Fruit fly (Drosophila melanogaster) whole organism, embryonic: ENCODE measurements around the gene Zasp66.

Source experiments
- Abd-B ChIP-seq: fragments of 200-800 bp; sonication (Bioruptor generic); optimal IDR thresholded peaks from 2 replicates; lab custom pipeline; 2018; ENCODE audit warnings: missing biosample characterization, mild to moderate bottlenecking, missing genetic modification characterization, moderate library complexity
- Adf1 ChIP-seq: fragments of 200-800 bp; sonication (Bioruptor generic); IDR thresholded peaks from 2 replicates; pipeline ENCODE4 v1.3.6; 2022; ENCODE audit warnings: missing biosample characterization, missing genetic modification characterization
- B-H2 ChIP-seq: fragments of 200-800 bp; sonication (Bioruptor generic); optimal IDR thresholded peaks from 2 replicates; lab custom pipeline; 2018; ENCODE audit warnings: missing biosample characterization, mild to moderate bottlenecking, missing genetic modification characterization
- CG10565 ChIP-seq: fragments of 200-800 bp; sonication (Bioruptor generic); optimal IDR thresholded peaks from 3 replicates; lab custom pipeline; 2016; ENCODE audit warnings: missing biosample characterization, mild to moderate bottlenecking, missing genetic modification characterization
- CG10959 ChIP-seq: fragments of 200-800 bp; sonication (Bioruptor generic); IDR thresholded peaks from 2 replicates; pipeline ENCODE4 v1.3.6; 2022; ENCODE audit warnings: missing biosample characterization, missing genetic modification characterization
- CG12155 ChIP-seq: fragments of 200-800 bp; sonication (Bioruptor generic); optimal IDR thresholded peaks from 3 replicates; lab custom pipeline; 2016; ENCODE audit warnings: missing biosample characterization, missing genetic modification characterization
- CG13123 ChIP-seq: fragments of 200-800 bp; sonication (Bioruptor generic); optimal IDR thresholded peaks from 2 replicates; lab custom pipeline; 2016; ENCODE audit warnings: missing biosample characterization, missing genetic modification characterization
- CG13424 ChIP-seq: fragments of 200-800 bp; sonication (Bioruptor generic); optimal IDR thresholded peaks from 2 replicates; lab custom pipeline; 2019; ENCODE audit warnings: missing biosample characterization, mild to moderate bottlenecking, missing genetic modification characterization, moderate library complexity
- CG14014 ChIP-seq: fragments of 200-800 bp; sonication (Bioruptor generic); IDR thresholded peaks from 2 replicates; pipeline ENCODE4 v1.3.6; 2022; ENCODE audit warnings: missing biosample characterization, missing genetic modification characterization
- CG14667 ChIP-seq: fragments of 200-800 bp; sonication (Bioruptor generic); IDR thresholded peaks from 2 replicates; pipeline ENCODE4 v1.3.6; 2022; ENCODE audit warnings: missing biosample characterization, missing genetic modification characterization
- CG14965 ChIP-seq: fragments of 200-800 bp; sonication (Bioruptor generic); optimal IDR thresholded peaks from 2 replicates; lab custom pipeline; 2016; ENCODE audit warnings: missing biosample characterization, missing genetic modification characterization, borderline replicate concordance
- CG17328 ChIP-seq: fragments of 200-800 bp; sonication (Bioruptor generic); IDR thresholded peaks from 2 replicates; pipeline ENCODE4 v1.3.6; 2022; ENCODE audit warnings: missing biosample characterization, missing genetic modification characterization
- CG18011 ChIP-seq: fragments of 200-800 bp; sonication (Bioruptor generic); optimal IDR thresholded peaks from 2 replicates; lab custom pipeline; 2017; ENCODE audit warnings: missing biosample characterization, missing genetic modification characterization, mild to moderate bottlenecking, moderate library complexity, missing genotype
- CG3407 ChIP-seq: fragments of 200-800 bp; sonication (Bioruptor generic); optimal IDR thresholded peaks from 2 replicates; lab custom pipeline; 2018; ENCODE audit warnings: missing biosample characterization, mild to moderate bottlenecking, missing genetic modification characterization
- CG3847 ChIP-seq: fragments of 200-800 bp; sonication (Bioruptor generic); IDR thresholded peaks from 2 replicates; pipeline ENCODE4 v1.3.6; 2022; ENCODE audit warnings: missing biosample characterization, missing genetic modification characterization
- CG4360 ChIP-seq: fragments of 200-800 bp; sonication (Bioruptor generic); IDR thresholded peaks from 2 replicates; pipeline ENCODE4 v1.3.6; 2022; ENCODE audit warnings: missing biosample characterization, missing genetic modification characterization
- CG4854 ChIP-seq: fragments of 200-800 bp; sonication (Bioruptor generic); optimal IDR thresholded peaks from 2 replicates; lab custom pipeline; 2016; ENCODE audit warnings: missing biosample characterization, missing genetic modification characterization, inconsistent platforms
- CG7357 ChIP-seq: fragments of 200-800 bp; sonication (Bioruptor generic); IDR thresholded peaks from 3 replicates; pipeline ENCODE4 v1.3.6; 2022; ENCODE audit warnings: missing biosample characterization, missing genetic modification characterization
- CG7556 ChIP-seq: fragments of 200-800 bp; sonication (Bioruptor generic); optimal IDR thresholded peaks from 2 replicates; lab custom pipeline; 2017; ENCODE audit warnings: missing biosample characterization, mild to moderate bottlenecking, missing genetic modification characterization
- CG8290 ChIP-seq, 3 experiments: fragments of 200-800 bp; sonication (Bioruptor generic); optimal IDR thresholded peaks; 2 replicates each; lab custom pipeline; 2016 to 2019; ENCODE audit warnings: missing biosample characterization in 3 of 3, missing genetic modification characterization in 3 of 3, mild to moderate bottlenecking in 2 of 3, moderate library complexity in 1 of 3
- CG9817 ChIP-seq: fragments of 200-800 bp; sonication (Bioruptor generic); optimal IDR thresholded peaks from 2 replicates; lab custom pipeline; 2018; ENCODE audit warnings: missing biosample characterization, mild to moderate bottlenecking, missing genetic modification characterization, moderate library complexity
- CHES-1-like ChIP-seq: fragments of 200-800 bp; sonication (Bioruptor generic); optimal IDR thresholded peaks from 2 replicates; lab custom pipeline; 2016; ENCODE audit warnings: missing biosample characterization, missing genetic modification characterization
- D19B ChIP-seq: fragments of 200-800 bp; sonication (Bioruptor generic); optimal IDR thresholded peaks from 2 replicates; lab custom pipeline; 2017; ENCODE audit warnings: missing biosample characterization, mild to moderate bottlenecking, missing genetic modification characterization
- Dip3 ChIP-seq: fragments of 200-800 bp; sonication (Bioruptor generic); optimal IDR thresholded peaks from 3 replicates; lab custom pipeline; 2016; ENCODE audit warnings: missing biosample characterization, missing genetic modification characterization
- Doc3 ChIP-seq: fragments of 200-800 bp; sonication (Bioruptor generic); IDR thresholded peaks from 3 replicates; pipeline ENCODE4 v1.3.6; 2022; ENCODE audit warnings: missing biosample characterization, missing genetic modification characterization; ENCODE audit not compliant: partially characterized antibody
- Gug ChIP-seq: fragments of 200-800 bp; sonication (Bioruptor generic); IDR thresholded peaks from 4 replicates; pipeline ENCODE4 v1.3.6; 2022; ENCODE audit warnings: missing biosample characterization, missing genetic modification characterization
- Hmr ChIP-seq: fragments of 200-800 bp; sonication (Bioruptor generic); optimal IDR thresholded peaks from 3 replicates; lab custom pipeline; 2017; ENCODE audit warnings: mild to moderate bottlenecking, missing biosample characterization, missing genetic modification reagents, missing genetic modification characterization
- Hr51 ChIP-seq, 2 experiments: fragments of 200-800 bp; sonication (Bioruptor generic); optimal IDR thresholded peaks; 2 replicates in 1 of 2; 3 replicates in 1 of 2; lab custom pipeline; 2016 to 2018; ENCODE audit warnings: missing biosample characterization in 2 of 2, missing genetic modification characterization in 2 of 2, mild to moderate bottlenecking in 1 of 2, moderate library complexity in 1 of 2
- NfI ChIP-seq: fragments of 200-800 bp; sonication (Bioruptor generic); optimal IDR thresholded peaks from 3 replicates; lab custom pipeline; 2018; ENCODE audit warnings: missing biosample characterization, mild to moderate bottlenecking, missing genetic modification characterization, moderate library complexity
- Rfx ChIP-seq: fragments of 200-800 bp; sonication (Bioruptor generic); IDR thresholded peaks from 2 replicates; pipeline ENCODE4 v1.3.6; 2022; ENCODE audit warnings: missing biosample characterization, missing genetic modification characterization
- Trl ChIP-seq, 3 experiments: fragments of >200 bp in 2 of 3; fragments of 200-800 bp in 1 of 3; sonication (Bioruptor generic) in 1 of 3; optimal IDR thresholded peaks; 2 replicates in 1 of 3; 3 replicates in 2 of 3; lab custom pipeline; 2016 to 2017; ENCODE audit warnings: missing biosample characterization in 1 of 3, missing genetic modification characterization in 1 of 3
- br ChIP-seq: fragments of >200 bp; optimal IDR thresholded peaks from 2 replicates; lab custom pipeline; 2017
- bsh ChIP-seq, 2 experiments: fragments of 200-800 bp; sonication (Bioruptor generic); optimal IDR thresholded peaks; 2 replicates each; lab custom pipeline; 2017 to 2018; ENCODE audit warnings: mild to moderate bottlenecking in 2 of 2, missing biosample characterization in 2 of 2, missing genetic modification characterization in 2 of 2, moderate library complexity in 1 of 2
- crol ChIP-seq: fragments of 200-800 bp; sonication (Bioruptor generic); IDR thresholded peaks from 2 replicates; pipeline ENCODE4 v1.3.6; 2022; ENCODE audit warnings: missing biosample characterization, missing genetic modification characterization
- dati ChIP-seq: fragments of 200-800 bp; sonication (Bioruptor generic); IDR thresholded peaks from 2 replicates; pipeline ENCODE4 v1.3.6; 2022; ENCODE audit warnings: missing biosample characterization, missing genetic modification characterization
- exex ChIP-seq: fragments of 200-800 bp; sonication (Bioruptor generic); optimal IDR thresholded peaks from 4 replicates; lab custom pipeline; 2018; ENCODE audit warnings: missing biosample characterization, mild to moderate bottlenecking, missing genetic modification characterization, moderate library complexity
- fd3F ChIP-seq: fragments of 200-800 bp; sonication (Bioruptor generic); optimal IDR thresholded peaks from 2 replicates; lab custom pipeline; 2018; ENCODE audit warnings: missing biosample characterization, mild to moderate bottlenecking, missing genetic modification characterization, moderate library complexity
- gfzf ChIP-seq: fragments of 200-800 bp; sonication (Bioruptor generic); optimal IDR thresholded peaks from 2 replicates; lab custom pipeline; 2016; ENCODE audit warnings: missing biosample characterization, mild to moderate bottlenecking, missing genetic modification characterization, moderate library complexity
- gsb ChIP-seq: fragments of 200-800 bp; sonication (Bioruptor generic); IDR thresholded peaks from 2 replicates; pipeline ENCODE4 v1.3.6; 2022; ENCODE audit warnings: missing biosample characterization, missing genetic modification characterization
- hb ChIP-seq: fragments of 200-800 bp; sonication (Bioruptor generic); IDR thresholded peaks from 3 replicates; pipeline ENCODE4 v1.3.6; 2022; ENCODE audit warnings: missing biosample characterization, missing genetic modification characterization; ENCODE audit not compliant: partially characterized antibody
- hbn ChIP-seq: fragments of 200-800 bp; sonication (Bioruptor generic); IDR thresholded peaks from 2 replicates; pipeline ENCODE4 v1.3.6; 2022; ENCODE audit warnings: missing biosample characterization, missing genetic modification characterization; ENCODE audit not compliant: partially characterized antibody
- hth ChIP-seq: fragments of >200 bp; optimal IDR thresholded peaks from 2 replicates; lab custom pipeline; 2017; ENCODE audit warnings: inconsistent platforms
- mirr ChIP-seq: fragments of 200-800 bp; sonication (Bioruptor generic); optimal IDR thresholded peaks from 3 replicates; lab custom pipeline; 2018; ENCODE audit warnings: missing biosample characterization, mild to moderate bottlenecking, missing genetic modification characterization
- sens-2 ChIP-seq: fragments of 200-800 bp; sonication (Bioruptor generic); IDR thresholded peaks from 2 replicates; pipeline ENCODE4 v1.3.6; 2022; ENCODE audit warnings: missing biosample characterization, missing genetic modification characterization
- seq ChIP-seq: fragments of 200-800 bp; sonication (Bioruptor generic); IDR thresholded peaks from 2 replicates; pipeline ENCODE4 v1.3.6; 2022; ENCODE audit warnings: missing biosample characterization, missing genetic modification characterization
- sob ChIP-seq: fragments of 200-800 bp; sonication (Bioruptor generic); IDR thresholded peaks from 2 replicates; pipeline ENCODE4 v1.3.6; 2022; ENCODE audit warnings: missing biosample characterization, missing genetic modification characterization
- ssp ChIP-seq: fragments of 200-800 bp; sonication (Bioruptor generic); IDR thresholded peaks from 2 replicates; pipeline ENCODE4 v1.3.6; 2022; ENCODE audit warnings: missing biosample characterization, missing genetic modification characterization
- unpg ChIP-seq: fragments of 200-800 bp; sonication (Bioruptor generic); optimal IDR thresholded peaks from 3 replicates; lab custom pipeline; 2018; ENCODE audit warnings: missing biosample characterization, mild to moderate bottlenecking, missing genetic modification characterization, moderate library complexity

Gene Zasp66

dm6 chr3L:8672199-8673059 lies 48.3 kb downstream of the Zasp66 start (continued):
- peak; percentile 60 for TF ChIP-seq Adf1 (GFP tag; lab: Robert Waterston, UW)
- no peak for TF ChIP-seq B-H2
- TF ChIP-seq CG14965 (GFP tag; lab: Kevin White, UChicago): no peak
- no peak for TF ChIP-seq hbn (GFP tag; lab: Robert Waterston, UW)
- no peak for TF ChIP-seq sens-2
- TF ChIP-seq CG8290 (GFP tag; optimal IDR thresholded peaks at IDR 0.05; lab: Kevin White, UChicago): no peak
- TF ChIP-seq CG8290 (tag; optimal IDR thresholded peaks at IDR 0.05; lab: Kevin White, UChicago): peak in 1 of 2 experiments; percentile 57
- no peak for TF ChIP-seq CHES-1-like
- peak; percentile 95 for TF ChIP-seq crol (GFP tag; lab: Robert Waterston, UW)
- TF ChIP-seq Rfx (GFP tag; lab: Robert Waterston, UW): peak; percentile 64
- peak; percentile 47 for TF ChIP-seq Dip3 (GFP tag; lab: Kevin White, UChicago)
- TF ChIP-seq CG7357: 0 out of 3 replicates have a peak, but pooled peaks have one; percentile 25
- peak; percentile 45 for TF ChIP-seq CG14014
- 0 out of 3 replicates have a peak, but pooled peaks have one; percentile 29 for TF ChIP-seq hb (GFP tag; lab: Robert Waterston, UW)
- TF ChIP-seq gsb: no peak
- TF ChIP-seq CG4360 (GFP tag; lab: Robert Waterston, UW): no peak
- no peak for TF ChIP-seq hth (lab: Kevin White, UChicago)
- TF ChIP-seq CG3407 (GFP tag; lab: Kevin White, UChicago): no peak
- no peak for TF ChIP-seq ssp (GFP tag; lab: Robert Waterston, UW)
- 0 out of 3 replicates have a peak, but pooled peaks have one; percentile 18 for TF ChIP-seq Doc3 (GFP tag; lab: Robert Waterston, UW)
- no peak for TF ChIP-seq CG10565 (GFP tag; lab: Kevin White, UChicago)
- TF ChIP-seq unpg (GFP tag; lab: Kevin White, UChicago): peak; percentile 55
- no peak for TF ChIP-seq mirr
- TF ChIP-seq seq (GFP tag; lab: Robert Waterston, UW): no peak
- no peak for TF ChIP-seq Gug (GFP tag; lab: Robert Waterston, UW)
- TF ChIP-seq br: no peak
- no peak for TF ChIP-seq CG10959
- TF ChIP-seq CG13123 (GFP tag; lab: Kevin White, UChicago): no peak
- TF ChIP-seq Hmr (GFP tag; lab: Kevin White, UChicago): peak; percentile 54
- TF ChIP-seq fd3F (GFP tag; lab: Kevin White, UChicago): peak; percentile 23
- no peak for TF ChIP-seq CG18011 (GFP tag; lab: Kevin White, UChicago)
- peak; percentile 35 for TF ChIP-seq CG12155 (GFP tag; lab: Kevin White, UChicago)
- TF ChIP-seq dati: no peak
- TF ChIP-seq CG3847 (GFP tag; lab: Robert Waterston, UW): peak; percentile 59
- peak in 1 of 2 experiments; percentile 65 for TF ChIP-seq Hr51 (GFP tag; optimal IDR thresholded peaks at IDR 0.05; lab: Kevin White, UChicago)
- TF ChIP-seq bsh (GFP tag; optimal IDR thresholded peaks at IDR 0.05; lab: Kevin White, UChicago): peak in 1 of 2 experiments; percentile 9
- peak; percentile 28 for TF ChIP-seq CG7556
- peak; percentile 41 for TF ChIP-seq CG13424 (tag; lab: Kevin White, UChicago)
- no peak for TF ChIP-seq CG17328 (GFP tag; lab: Robert Waterston, UW)
- TF ChIP-seq CG14667 (GFP tag; lab: Robert Waterston, UW): 0 out of 2 replicates have a peak, but pooled peaks have one; percentile 25
- no peak for TF ChIP-seq exex (tag; lab: Kevin White, UChicago)
- TF ChIP-seq sob (GFP tag; lab: Robert Waterston, UW): 0 out of 2 replicates have a peak, but pooled peaks have one; percentile 11
- TF ChIP-seq Abd-B (GFP tag; lab: Kevin White, UChicago): peak; percentile 31
- TF ChIP-seq CG9817 (tag; lab: Kevin White, UChicago): peak; percentile 38
- peak; percentile 39 for TF ChIP-seq D19B (GFP tag; lab: Kevin White, UChicago)
- no peak for TF ChIP-seq gfzf
- TF ChIP-seq Trl (optimal IDR thresholded peaks at IDR 0.05; lab: Kevin White, UChicago): peak; percentile 57 to 59
- peak; percentile 33 for TF ChIP-seq Trl (GFP tag; optimal IDR thresholded peaks at IDR 0.05; lab: Kevin White, UChicago)
- TF ChIP-seq CG4854: peak; percentile 36
- peak; percentile 25 for TF ChIP-seq NfI (GFP tag; lab: Kevin White, UChicago)
